Fruit fly (Drosophila melanogaster) whole organism, wandering third instar larva: ENCODE measurements around the gene CG18858.
"Not testable (repeated sequence)": the region's sequence is repeated elsewhere in the genome, so short reads cannot be mapped to it uniquely, and the experiment has no call there.

ENCODE experiments used
- Abd-B ChIP-seq: fragments of >200 bp; optimal IDR thresholded peaks from 2 replicates; lab custom pipeline; 2017; ENCODE audit warnings: missing biosample characterization, missing genetic modification characterization
- CG32264 ChIP-seq: fragments of 200-800 bp; sonication (Bioruptor generic); optimal IDR thresholded peaks from 2 replicates; lab custom pipeline; 2016; ENCODE audit warnings: missing biosample characterization, missing genetic modification characterization
- CG9705 ChIP-seq: fragments of 200-800 bp; sonication (Bioruptor generic); optimal IDR thresholded peaks from 2 replicates; lab custom pipeline; 2018; ENCODE audit warnings: missing biosample characterization, mild to moderate bottlenecking, missing genetic modification characterization
- Dfd ChIP-seq: fragments of >200 bp; optimal IDR thresholded peaks from 2 replicates; lab custom pipeline; 2017; ENCODE audit warnings: missing biosample characterization, missing genetic modification characterization
- Dif ChIP-seq: fragments of 200-275, 200-300 bp; sonication (Bioruptor generic); optimal IDR thresholded peaks from 2 replicates; lab custom pipeline; 2018; ENCODE audit warnings: missing biosample characterization, missing genetic modification characterization; ENCODE audit not compliant: partially characterized antibody
- HLH106 ChIP-seq: fragments of 200-800 bp; optimal IDR thresholded peaks from 3 replicates; lab custom pipeline; 2019; ENCODE audit warnings: missing biosample characterization, mild to moderate bottlenecking, missing genetic modification characterization, moderate library complexity
- Hnf4 ChIP-seq: fragments of 200-800 bp; sonication (Bioruptor generic); optimal IDR thresholded peaks from 2 replicates; lab custom pipeline; 2016; ENCODE audit warnings: missing biosample characterization, mild to moderate bottlenecking, missing genetic modification characterization
- Hr78 ChIP-seq: fragments of >200 bp; optimal IDR thresholded peaks from 2 replicates; lab custom pipeline; 2017; ENCODE audit warnings: missing biosample characterization, missing genetic modification characterization
- Hr83 ChIP-seq: fragments of 200-300 bp; sonication (Bioruptor generic); optimal IDR thresholded peaks from 2 replicates; lab custom pipeline; 2016; ENCODE audit warnings: missing biosample characterization, mild to moderate bottlenecking, missing genetic modification characterization, moderate library complexity; ENCODE audit not compliant: poor library complexity, severe bottlenecking
- Jra ChIP-seq: sonication (Bioruptor generic); optimal IDR thresholded peaks from 2 replicates; lab custom pipeline; 2016; ENCODE audit warnings: missing biosample characterization, missing genetic modification characterization
- Mio ChIP-seq: sonication (Bioruptor generic); optimal IDR thresholded peaks from 2 replicates; lab custom pipeline; 2016; ENCODE audit warnings: missing biosample characterization, missing genetic modification characterization
- Myc ChIP-seq: fragments of >200 bp; optimal IDR thresholded peaks from 2 replicates; lab custom pipeline; 2017
- Rel ChIP-seq, 2 experiments: fragments of 200-800 bp; sonication (Bioruptor generic) in 1 of 2; optimal IDR thresholded peaks; 2 replicates in 1 of 2; 3 replicates in 1 of 2; lab custom pipeline; 2016 to 2019; ENCODE audit warnings: mild to moderate bottlenecking in 2 of 2, missing biosample characterization in 2 of 2, missing genetic modification characterization in 2 of 2, moderate library complexity in 1 of 2
- Sp1 ChIP-seq: fragments of 200-800 bp; sonication (Bioruptor generic); optimal IDR thresholded peaks from 3 replicates; lab custom pipeline; 2019; ENCODE audit warnings: missing biosample characterization, mild to moderate bottlenecking, missing genetic modification characterization, moderate library complexity
- Vsx2 ChIP-seq: fragments of 200-300, 225-300 bp; sonication (Bioruptor generic); optimal IDR thresholded peaks from 2 replicates; lab custom pipeline; 2018; ENCODE audit warnings: missing biosample characterization, missing genetic modification characterization; ENCODE audit not compliant: partially characterized antibody
- brk ChIP-seq: fragments of 200-800 bp; sonication (Bioruptor generic); optimal IDR thresholded peaks from 2 replicates; lab custom pipeline; 2016; ENCODE audit warnings: missing biosample characterization, mild to moderate bottlenecking, missing genetic modification characterization
- dl ChIP-seq, 2 experiments: fragments of 175-275, 200-275 bp in 1 of 2; fragments of 200-275 bp in 1 of 2; sonication (Bioruptor generic); optimal IDR thresholded peaks; lab custom pipeline; 2018; ENCODE audit warnings: mild to moderate bottlenecking in 2 of 2, missing biosample characterization in 2 of 2, missing genetic modification characterization in 2 of 2, moderate library complexity in 2 of 2; ENCODE audit not compliant: partially characterized antibody in 2 of 2, insufficient read depth in 1 of 2
- dmrt93B ChIP-seq: fragments of 200-800 bp; sonication (Bioruptor generic); optimal IDR thresholded peaks from 2 replicates; lab custom pipeline; 2018; ENCODE audit warnings: missing biosample characterization, mild to moderate bottlenecking, missing genetic modification characterization
- ey ChIP-seq: fragments of 200-800 bp; sonication (Bioruptor generic); optimal IDR thresholded peaks from 2 replicates; lab custom pipeline; 2016; ENCODE audit warnings: missing biosample characterization, missing genetic modification characterization
- jim ChIP-seq: fragments of 175-275, 200-325 bp; sonication (Bioruptor generic); optimal IDR thresholded peaks from 2 replicates; lab custom pipeline; 2016; ENCODE audit warnings: missing biosample characterization, mild to moderate bottlenecking, missing genetic modification characterization
- lola ChIP-seq: fragments of >200 bp; optimal IDR thresholded peaks from 2 replicates; lab custom pipeline; 2017; ENCODE audit warnings: missing biosample characterization, missing genetic modification characterization
- pan ChIP-seq: fragments of >200 bp; optimal IDR thresholded peaks from 2 replicates; lab custom pipeline; 2017
- psq ChIP-seq: fragments of 200-800 bp; sonication (Bioruptor generic); optimal IDR thresholded peaks from 3 replicates; lab custom pipeline; 2017; ENCODE audit warnings: missing biosample characterization, mild to moderate bottlenecking, missing genetic modification characterization, moderate library complexity
- rgr ChIP-seq: fragments of 200-800 bp; sonication (Bioruptor generic); optimal IDR thresholded peaks from 3 replicates; lab custom pipeline; 2016; ENCODE audit warnings: missing biosample characterization, mild to moderate bottlenecking, missing genetic modification characterization
- sage ChIP-seq: fragments of 200-800 bp; sonication (Bioruptor generic); optimal IDR thresholded peaks from 2 replicates; lab custom pipeline; 2016; ENCODE audit warnings: missing biosample characterization, mild to moderate bottlenecking, missing genetic modification characterization
- sv ChIP-seq: fragments of 200-800 bp; sonication (Bioruptor generic); optimal IDR thresholded peaks from 3 replicates; lab custom pipeline; 2016; ENCODE audit warnings: missing biosample characterization, missing genetic modification characterization
- tai ChIP-seq: sonication (Bioruptor generic); optimal IDR thresholded peaks from 2 replicates; lab custom pipeline; 2016; ENCODE audit warnings: missing biosample characterization, missing genetic modification characterization
- usp ChIP-seq: fragments of >200 bp; optimal IDR thresholded peaks from 2 replicates; lab custom pipeline; 2017; ENCODE audit warnings: missing biosample characterization, missing genetic modification characterization
- woc ChIP-seq: sonication (Bioruptor generic); optimal IDR thresholded peaks from 2 replicates; lab custom pipeline; 2016; ENCODE audit warnings: missing biosample characterization, mild to moderate bottlenecking, missing genetic modification characterization

CG18858 gene

DNA sequence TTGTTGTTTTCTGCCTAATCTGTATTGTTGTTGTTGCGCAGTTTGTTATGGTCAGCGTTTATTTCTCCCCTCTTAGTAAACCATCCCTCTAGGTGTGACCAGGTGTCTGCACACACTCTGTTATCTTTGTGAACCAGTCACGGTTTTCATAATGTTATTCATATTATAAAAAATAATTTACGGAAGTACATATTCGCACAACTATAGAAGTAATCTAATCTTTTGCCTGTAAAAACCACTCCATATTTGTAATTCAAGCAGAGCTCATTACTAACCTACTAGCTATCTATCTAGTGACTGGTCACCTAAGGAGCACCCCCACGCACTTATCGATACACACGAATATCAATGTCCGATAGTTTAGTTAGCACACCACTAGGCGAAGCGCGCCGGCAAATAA lies 9.0 kb downstream of the CG18858 start, which contains the start of the genes CG31683 and CG31687:
CG31683 (minus strand) TSS at position 101 of the 400 bp plus-strand sequence.
CG31687 (plus strand) TSS at position 362 of the 400 bp plus-strand sequence.
- not testable (repeated sequence) for TF ChIP-seq jim, sage, usp (GFP tag; lab: Kevin White, UChicago)

DNA sequence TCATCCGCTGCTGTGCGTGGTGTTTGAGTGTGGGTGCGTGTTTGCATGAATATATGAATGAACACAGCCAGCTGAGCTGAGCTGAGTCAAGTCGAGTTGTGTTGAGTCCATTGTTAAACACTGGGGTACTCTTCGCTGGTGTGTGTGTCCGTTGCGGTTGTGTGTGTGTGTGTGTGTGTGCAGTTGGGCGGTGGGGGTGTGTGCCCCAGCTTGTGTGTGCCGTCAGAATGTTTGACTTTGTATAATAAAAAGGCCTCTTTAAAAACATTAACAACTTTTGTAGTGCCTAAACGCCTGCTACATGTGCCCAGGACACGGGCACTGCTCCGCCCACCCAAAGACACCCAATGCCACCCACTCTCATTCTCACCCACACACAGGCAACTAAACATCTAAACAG lies 20.4 kb downstream of the CG18858 start:
- TF ChIP-seq Hr78 (GFP tag; lab: Kevin White, UChicago): no peak
- peak; percentile 80 for TF ChIP-seq Dfd

dm6 chr2L:20437873-20438272 lies 21.0 kb downstream of the CG18858 start:
- TF ChIP-seq Myc (lab: Kevin White, UChicago) (no peak), Dfd (no peak), Dif (no peak), sage (GFP tag; lab: Kevin White, UChicago) (no peak), Sp1 (GFP tag; lab: Kevin White, UChicago) (no peak), brk (no peak), pan (no peak), Jra (GFP tag; lab: Kevin White, UChicago) (no peak), ey (GFP tag; lab: Kevin White, UChicago) (no peak), dl (GFP tag; optimal IDR thresholded peaks at IDR 0.05; lab: Kevin White, UChicago; ENCODE audit: insufficient read depth in 1 of 2, partially characterized antibody in 2 of 2) (no peak), psq (GFP tag; lab: Kevin White, UChicago) (no peak), HLH106 (tag; lab: Kevin White, UChicago) (no peak), Rel (GFP tag; optimal IDR thresholded peaks at IDR 0.05; lab: Kevin White, UChicago) (no peak), Rel (tag; optimal IDR thresholded peaks at IDR 0.05; lab: Kevin White, UChicago) (no peak), lola (no peak), rgr (GFP tag; lab: Kevin White, UChicago) (no peak), Vsx2 (no peak), jim (GFP tag; lab: Kevin White, UChicago) (no peak), dmrt93B (GFP tag; lab: Kevin White, UChicago) (no peak), Hnf4 (no peak), usp (GFP tag; lab: Kevin White, UChicago) (no peak)

DNA sequence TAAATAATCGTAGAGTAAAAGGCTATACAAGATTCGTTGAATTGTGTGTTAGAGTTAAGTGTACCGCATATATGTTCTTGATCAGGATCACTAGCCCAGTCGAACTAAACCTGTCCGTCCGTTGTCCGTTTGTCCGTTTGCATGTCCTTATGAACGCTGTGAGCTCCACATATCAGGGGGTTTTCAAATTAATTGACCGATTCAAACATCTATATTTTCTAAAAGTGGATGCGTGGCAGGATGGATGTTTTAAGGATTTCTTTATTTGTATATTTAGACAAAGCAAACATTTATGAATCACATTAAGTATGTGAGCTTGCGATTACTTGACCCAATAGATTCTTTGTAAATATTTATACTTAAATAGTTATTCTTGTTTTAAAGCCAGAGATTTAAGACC lies 23.7 kb downstream of the CG18858 start:
- TF ChIP-seq woc (GFP tag; lab: Kevin White, UChicago) (peak; percentile 0), Hr78 (GFP tag; lab: Kevin White, UChicago) (no peak), ey (GFP tag; lab: Kevin White, UChicago) (no peak)

DNA sequence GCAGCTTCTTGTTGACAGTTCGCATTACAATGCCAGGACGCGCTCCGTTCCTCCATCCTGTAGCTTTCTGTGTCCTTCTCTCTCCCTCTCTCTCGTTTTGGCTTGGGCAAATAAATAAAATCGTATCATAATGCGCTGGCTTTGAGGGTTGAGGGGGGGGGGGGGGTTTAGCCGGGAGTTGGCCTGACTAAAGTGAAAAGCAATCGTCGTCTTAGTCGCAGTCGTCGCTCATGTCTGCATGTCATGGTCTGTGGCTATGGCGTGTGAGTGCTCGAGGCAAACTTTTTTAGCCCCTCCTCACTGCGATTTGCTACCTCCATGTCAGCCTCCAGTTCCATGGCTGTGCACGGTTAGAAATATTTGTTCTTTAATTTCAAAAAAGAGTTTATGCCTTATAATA lies 24.1 kb downstream of the CG18858 start:
- no peak for TF ChIP-seq rgr (GFP tag; lab: Kevin White, UChicago)
- no peak for TF ChIP-seq CG32264 (GFP tag; lab: Kevin White, UChicago)
- TF ChIP-seq Dfd: peak; percentile 92

DNA sequence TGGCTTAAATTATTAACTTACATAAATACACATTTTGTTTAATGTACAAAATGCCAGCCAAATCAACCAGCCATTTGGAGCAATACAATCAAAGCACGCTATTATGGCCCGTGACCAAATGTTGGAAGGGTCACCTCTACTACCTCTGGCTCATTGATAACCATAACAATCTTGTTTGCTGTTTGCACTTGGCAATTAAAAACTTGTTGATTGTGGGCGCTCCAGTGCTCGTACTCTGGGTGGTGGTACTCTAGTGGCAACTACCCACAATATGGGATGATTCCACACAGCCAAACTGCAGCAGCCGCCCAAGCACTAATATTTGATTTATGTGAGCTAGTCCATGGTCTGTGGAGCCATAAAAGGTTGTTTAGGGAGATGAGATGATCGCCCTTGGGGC lies 27.7 kb downstream of the CG18858 start:
- TF ChIP-seq tai (GFP tag; lab: Kevin White, UChicago) (no peak), Abd-B (GFP tag; lab: Kevin White, UChicago) (no peak), Hr83 (GFP tag; lab: Kevin White, UChicago) (no peak), woc (GFP tag; lab: Kevin White, UChicago) (no peak), Mio (no peak), sage (GFP tag; lab: Kevin White, UChicago) (no peak), CG9705 (no peak), Jra (GFP tag; lab: Kevin White, UChicago) (no peak), Hnf4 (no peak), sv (GFP tag; lab: Kevin White, UChicago) (no peak), Myc (lab: Kevin White, UChicago) (no peak)
